Fruit fly (Drosophila melanogaster) whole organism: ENCODE measurements around the gene Gbeta5.

Experiments
- CG8478 ChIP-seq: fragments of >200 bp; optimal IDR thresholded peaks from 2 replicates; lab custom pipeline; 2018; ENCODE audit warnings: inconsistent platforms
- EcR ChIP-seq, 2 experiments: fragments of >200 bp; optimal IDR thresholded peaks; 2 replicates each; lab custom pipeline; 2017; ENCODE audit warnings: missing biosample characterization in 2 of 2, missing genetic modification characterization in 2 of 2, missing genetic modification reagents in 2 of 2
- pan ChIP-seq: fragments of >200 bp; optimal IDR thresholded peaks from 2 replicates; lab custom pipeline; 2017
- psq ChIP-seq: fragments of >200 bp; optimal IDR thresholded peaks from 2 replicates; lab custom pipeline; 2017
- usp ChIP-seq: fragments of >200 bp; optimal IDR thresholded peaks from 2 replicates; lab custom pipeline; 2017; ENCODE audit warnings: missing biosample characterization, missing genetic modification characterization, mixed read lengths

- TF ChIP-seq usp (no peak), CG8478 (lab: Kevin White, UChicago) (no peak), psq (lab: Kevin White, UChicago) (no peak), EcR (GFP tag; optimal IDR thresholded peaks at IDR 0.05; lab: Kevin White, UChicago) (no peak), pan (lab: Kevin White, UChicago) (no peak)
These were observed 24.4 kb upstream of the Gbeta5 start for dm6 chrX:8176291-8177029.
